Fruit fly (Drosophila melanogaster): ENCODE measurements around the gene slpr.

The slpr gene

DNA sequence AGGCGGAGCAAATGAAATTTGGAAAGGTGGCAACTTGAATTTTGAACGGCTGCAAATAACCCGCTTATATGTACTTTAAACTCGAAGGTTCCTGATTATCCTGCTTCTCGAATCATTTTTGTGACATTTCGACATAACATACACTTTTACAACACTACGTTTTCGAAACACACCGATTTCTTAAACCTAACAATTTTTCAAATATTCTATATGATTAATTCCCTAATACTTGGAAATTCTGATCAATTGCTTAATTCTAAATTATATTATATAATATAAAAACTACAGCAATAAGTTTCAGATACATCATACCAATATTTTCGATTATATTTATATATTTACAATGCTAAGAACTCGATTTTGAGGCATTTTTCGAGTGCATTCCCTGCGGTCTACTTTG, 14.3 kb downstream of the slpr start, which contains the start of gene CG10761:
CG10761 (minus strand) TSS at position 101 of the 400 bp plus-strand sequence.
- TF ChIP-seq CG9948 (tag; optimal IDR thresholded peaks at IDR 0.05) (no peak), CG32121 (GFP tag; IDR thresholded peaks at IDR 0.05) (no peak), CG17806 (tag; optimal IDR thresholded peaks at IDR 0.05) (no peak), CG14655 (GFP tag; optimal IDR thresholded peaks at IDR 0.05) (no peak), rn (GFP tag; IDR thresholded peaks at IDR 0.05) (no peak), Ets98B (GFP tag; IDR thresholded peaks at IDR 0.05) (no peak), CG12605 (GFP tag; IDR thresholded peaks at IDR 0.05) (no peak), Pif1B (GFP tag; optimal IDR thresholded peaks at IDR 0.05) (no peak), Pif1A (GFP tag; optimal IDR thresholded peaks at IDR 0.05) (no peak)

- TF ChIP-seq Pif1A (GFP tag; optimal IDR thresholded peaks at IDR 0.05) (no peak), CG8301 (tag; optimal IDR thresholded peaks at IDR 0.05) (no peak), EcR (GFP tag; optimal IDR thresholded peaks at IDR 0.05) (no peak), CG15710 (tag; optimal IDR thresholded peaks at IDR 0.05) (no peak), CG14655 (GFP tag; optimal IDR thresholded peaks at IDR 0.05) (no peak), Snoo (tag; optimal IDR thresholded peaks at IDR 0.05) (no peak), CG17806 (tag; optimal IDR thresholded peaks at IDR 0.05) (no peak), rn (GFP tag; IDR thresholded peaks at IDR 0.05) (no peak)
Measured at dm6 chrX:8159754-8160153, 17.2 kb downstream of the slpr start, which contains the start of gene CG15337. Gene CG15337, plus strand, starts transcription at chrX:8160054.

DNA sequence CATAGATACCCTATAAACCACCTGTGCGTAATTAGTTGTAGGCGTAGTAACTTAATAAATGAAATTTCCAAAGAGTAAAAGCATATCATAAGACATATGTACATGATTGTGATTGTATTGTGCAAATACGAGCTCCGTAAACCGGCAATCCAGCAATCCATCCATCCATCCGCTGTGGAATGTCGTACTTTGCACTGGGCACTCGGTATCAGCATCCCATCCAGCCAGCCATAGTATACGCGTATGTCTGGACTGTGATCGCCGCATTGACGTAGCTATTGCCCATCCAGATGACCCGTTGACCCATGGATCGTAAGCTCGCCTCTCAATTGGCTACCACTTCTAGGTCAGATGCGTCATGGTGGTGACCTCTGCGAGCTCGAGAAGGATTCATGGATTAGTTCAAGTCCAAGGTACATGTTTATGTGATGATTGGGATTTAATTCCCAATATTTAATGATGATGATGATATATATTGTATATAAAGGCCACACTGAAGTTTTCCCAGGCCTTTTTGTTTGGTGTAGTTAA, 18.0 kb downstream of the slpr start:
- TF ChIP-seq gl (tag; optimal IDR thresholded peaks at IDR 0.05) (peak; percentile 88), CG17806 (tag; optimal IDR thresholded peaks at IDR 0.05) (no peak), CG34367 (tag; optimal IDR thresholded peaks at IDR 0.05) (peak; percentile 26), CG12605 (GFP tag; IDR thresholded peaks at IDR 0.05) (peak; percentile 72), rn (GFP tag; IDR thresholded peaks at IDR 0.05) (no peak), CG4496 (GFP tag; IDR thresholded peaks at IDR 0.05) (peak; percentile 43; the same call in 1 of the 3 replicates), CG8159 (tag; optimal IDR thresholded peaks at IDR 0.05) (peak; percentile 28), CG15710 (tag; optimal IDR thresholded peaks at IDR 0.05) (no peak), CG9948 (tag; optimal IDR thresholded peaks at IDR 0.05) (no peak), fd96Ca (GFP tag; IDR thresholded peaks at IDR 0.05) (0 out of 3 replicates have a peak, but pooled peaks have one; percentile 19), CG10348 (GFP tag; IDR thresholded peaks at IDR 0.05) (no peak), Snoo (tag; optimal IDR thresholded peaks at IDR 0.05) (peak; percentile 5), Pif1A (GFP tag; optimal IDR thresholded peaks at IDR 0.05) (no peak), CG14655 (GFP tag; optimal IDR thresholded peaks at IDR 0.05) (peak; percentile 50), CG32121 (GFP tag; IDR thresholded peaks at IDR 0.05) (peak; percentile 25; the same call in 1 of the 2 replicates), EcR (GFP tag; optimal IDR thresholded peaks at IDR 0.05) (no peak), D1 (tag; optimal IDR thresholded peaks at IDR 0.05) (no peak), Pif1B (GFP tag; optimal IDR thresholded peaks at IDR 0.05) (no peak), CG13204 (GFP tag; optimal IDR thresholded peaks at IDR 0.05) (peak; percentile 68), Ets98B (GFP tag; IDR thresholded peaks at IDR 0.05) (peak; percentile 29; the same call in 1 of the 2 replicates), CG8301 (tag; optimal IDR thresholded peaks at IDR 0.05) (peak; percentile 18)

DNA sequence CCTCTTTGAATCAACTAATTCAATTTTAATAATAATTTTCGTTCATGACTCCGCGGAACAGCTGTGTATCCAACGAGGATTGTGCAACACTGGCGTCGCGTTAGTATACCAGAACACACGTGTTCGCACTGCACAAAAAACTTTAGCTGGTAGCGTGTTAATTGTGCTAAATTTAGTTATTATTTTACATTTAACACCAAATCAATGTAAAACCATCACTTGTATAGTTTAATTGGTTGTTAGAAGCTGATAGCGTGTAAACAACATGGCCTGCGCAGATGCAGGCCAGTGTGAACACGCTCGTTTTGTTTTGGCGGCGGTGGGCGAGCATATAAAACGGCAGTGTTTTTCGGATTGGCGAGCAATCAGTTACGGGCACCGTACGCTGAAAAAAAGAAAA, 19.7 kb downstream of the slpr start, which contains the start of the genes Traf6 and GIIIspla2:
Traf6 (minus strand) TSS at position 93 of the 400 bp plus-strand sequence.
GIIIspla2 (plus strand) TSS at position 335 of the 400 bp plus-strand sequence.
- peak; percentile 53 for TF ChIP-seq CG34367 (tag; optimal IDR thresholded peaks at IDR 0.05)
- no peak for TF ChIP-seq CG10348 (GFP tag; IDR thresholded peaks at IDR 0.05)
- no peak for TF ChIP-seq Pif1A (GFP tag; optimal IDR thresholded peaks at IDR 0.05)
- peak; percentile 72 for TF ChIP-seq Ets98B (GFP tag; IDR thresholded peaks at IDR 0.05)
- TF ChIP-seq CG4496 (GFP tag; IDR thresholded peaks at IDR 0.05) = peak; percentile 79
- TF ChIP-seq CG14655 (GFP tag; optimal IDR thresholded peaks at IDR 0.05) = no peak
- peak; percentile 52 for TF ChIP-seq CG17806 (tag; optimal IDR thresholded peaks at IDR 0.05)
- TF ChIP-seq CG15710 (tag; optimal IDR thresholded peaks at IDR 0.05) = peak; percentile 78
- peak; percentile 63 for TF ChIP-seq Snoo (tag; optimal IDR thresholded peaks at IDR 0.05)
- TF ChIP-seq CG12605 (GFP tag; IDR thresholded peaks at IDR 0.05) = no peak
- peak; percentile 71 for TF ChIP-seq rn (GFP tag; IDR thresholded peaks at IDR 0.05)
- no peak for TF ChIP-seq D1 (tag; optimal IDR thresholded peaks at IDR 0.05)
- peak; percentile 65 for TF ChIP-seq CG9948 (tag; optimal IDR thresholded peaks at IDR 0.05)
- peak; percentile 71 for TF ChIP-seq CG8159 (tag; optimal IDR thresholded peaks at IDR 0.05)
- TF ChIP-seq EcR (GFP tag; optimal IDR thresholded peaks at IDR 0.05) = no peak
- TF ChIP-seq fd96Ca (GFP tag; IDR thresholded peaks at IDR 0.05) = peak; percentile 83; the same call in 2 of the 3 replicates
- no peak for TF ChIP-seq Pif1B (GFP tag; optimal IDR thresholded peaks at IDR 0.05)
- no peak for TF ChIP-seq gl (tag; optimal IDR thresholded peaks at IDR 0.05)
- TF ChIP-seq CG32121 (GFP tag; IDR thresholded peaks at IDR 0.05) = peak; percentile 60
- peak; percentile 70 for TF ChIP-seq CG8301 (tag; optimal IDR thresholded peaks at IDR 0.05)
- TF ChIP-seq CG13204 (GFP tag; optimal IDR thresholded peaks at IDR 0.05) = no peak

DNA sequence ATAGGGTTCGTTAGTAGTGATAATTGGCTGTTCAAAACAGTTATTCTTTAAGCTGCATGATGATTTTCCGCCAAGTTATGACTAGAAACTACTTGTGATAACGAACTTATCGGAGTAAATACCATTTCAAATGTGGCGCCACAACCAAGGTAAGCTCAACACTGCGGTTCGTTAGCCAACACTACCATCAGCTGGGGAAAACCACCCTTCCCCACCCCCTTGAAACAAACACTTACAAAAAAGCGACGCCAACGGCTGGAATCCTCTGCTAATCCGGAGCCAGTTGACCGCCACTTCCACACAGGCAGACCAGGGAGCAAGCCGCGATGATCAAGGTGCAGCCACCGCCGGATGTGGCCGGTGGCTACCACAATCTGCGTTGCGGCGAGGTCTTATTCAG, 24.3 kb downstream of the slpr start, which contains the start of gene CG18262:
CG18262 (plus strand) TSS at position 231 of the 400 bp plus-strand sequence.
- no peak for TF ChIP-seq CG13204 (GFP tag; optimal IDR thresholded peaks at IDR 0.05)
- TF ChIP-seq fd96Ca (GFP tag; IDR thresholded peaks at IDR 0.05) = 0 out of 3 replicates have a peak, but pooled peaks have one; percentile 19

dm6 chrX:8152077-8152476, 24.9 kb downstream of the slpr start, which contains the start of gene Gbeta5:
Gene Gbeta5, minus strand, starts transcription at chrX:8152275.
- TF ChIP-seq gl (tag; optimal IDR thresholded peaks at IDR 0.05) (no peak), CG8159 (tag; optimal IDR thresholded peaks at IDR 0.05) (no peak)
